Worm (Caenorhabditis elegans): ENCODE measurements around the gene K07B1.4.

The K07B1.4 gene

DNA sequence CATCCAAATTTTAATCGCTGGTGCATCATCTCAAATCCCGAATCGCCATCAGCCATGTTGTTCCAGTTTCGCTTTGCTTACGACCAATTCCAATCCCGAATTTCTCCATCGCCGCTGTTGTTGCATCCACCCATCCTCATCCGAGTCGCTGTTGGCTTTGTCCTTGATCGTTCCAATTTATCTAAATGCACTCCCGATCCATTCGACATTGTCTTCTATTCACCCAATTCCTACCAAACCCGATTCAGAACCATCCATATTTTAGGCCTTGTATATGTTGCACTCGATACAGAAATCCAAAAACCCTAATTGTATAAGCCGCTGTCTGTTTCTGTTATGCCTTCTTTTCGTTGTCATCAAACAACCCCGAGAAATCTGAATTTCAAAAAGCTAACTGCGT, 11.5 kb downstream of the K07B1.4 start (continued):
- TF ChIP-seq lim-7 (GFP tag; IDR thresholded peaks at IDR 0.05) (no peak), mes-2 (tag; optimal IDR thresholded peaks at IDR 0.05; ENCODE audit: poor library complexity, severe bottlenecking) (no peak), pha-4 (GFP tag; IDR thresholded peaks at IDR 0.05) (peak; percentile 90), pha-4 (tag; optimal IDR thresholded peaks at IDR 0.05) (no peak), unc-130 (GFP tag; optimal IDR thresholded peaks at IDR 0.05) (no peak), D1046.2 (GFP tag; IDR thresholded peaks at IDR 0.05) (peak; percentile 64; the same call in 1 of the 2 replicates), ceh-28 (tag; optimal IDR thresholded peaks at IDR 0.05) (no peak), Y48G9A.11 (GFP tag; IDR thresholded peaks at IDR 0.05) (peak; percentile 58), set-16 (GFP tag; IDR thresholded peaks at IDR 0.05) (no peak), nhr-25 (tag; optimal IDR thresholded peaks at IDR 0.05; ENCODE audit: borderline replicate concordance, insufficient read depth) (no peak), lin-15B (tag; optimal IDR thresholded peaks at IDR 0.05) (no peak), mdl-1 (tag; optimal IDR thresholded peaks at IDR 0.05) (no peak), daf-12 (tag; optimal IDR thresholded peaks at IDR 0.05) (no peak), ces-1 (GFP tag; optimal IDR thresholded peaks at IDR 0.05) (no peak), arid-1 (GFP tag; conservative IDR thresholded peaks at IDR 0.05) (0 out of 2 replicates have a peak, but pooled peaks have one; percentile 50), F44E2.7 (GFP tag; IDR thresholded peaks at IDR 0.05) (0 out of 2 replicates have a peak, but pooled peaks have one; percentile 31), vab-7 (GFP tag; IDR thresholded peaks at IDR 0.05) (peak; percentile 58), aly-2 (tag; optimal IDR thresholded peaks at IDR 0.05) (no peak), ceh-82 (tag; optimal IDR thresholded peaks at IDR 0.05) (no peak), lsy-2 (tag; optimal IDR thresholded peaks at IDR 0.05) (no peak), nhr-42 (GFP tag; IDR thresholded peaks at IDR 0.05) (peak; percentile 88), ZK546.5 (tag; optimal IDR thresholded peaks at IDR 0.05) (no peak), daf-8 (GFP tag; IDR thresholded peaks at IDR 0.05) (no peak), ceh-32 (tag; optimal IDR thresholded peaks at IDR 0.05; ENCODE audit: poor library complexity) (no peak), lir-3 (tag; optimal IDR thresholded peaks at IDR 0.05) (no peak), Y105C5A.15 (GFP tag; IDR thresholded peaks at IDR 0.05) (no peak), hlh-30 (tag; optimal IDR thresholded peaks at IDR 0.05; ENCODE audit: insufficient read depth) (no peak), nhr-76 (tag; optimal IDR thresholded peaks at IDR 0.05) (no peak), tra-1 (GFP tag; IDR thresholded peaks at IDR 0.05) (peak; percentile 73; the same call in 1 of the 2 replicates), spr-3 (GFP tag; optimal IDR thresholded peaks at IDR 0.05) (no peak), zfp-3 (GFP tag; conservative IDR thresholded peaks at IDR 0.05) (peak; percentile 95), unc-39 (tag; optimal IDR thresholded peaks at IDR 0.05) (no peak), nhr-28 (tag; optimal IDR thresholded peaks at IDR 0.05) (no peak), hmg-1.1 (GFP tag; IDR thresholded peaks at IDR 0.05) (peak; percentile 55), duxl-1 (tag; optimal IDR thresholded peaks at IDR 0.05; ENCODE audit: poor library complexity) (no peak), nhr-237 (tag; optimal IDR thresholded peaks at IDR 0.05) (no peak), mxl-2 (GFP tag; conservative IDR thresholded peaks at IDR 0.05) (peak; percentile 59; the same call in 1 of the 2 replicates), sdz-12 (GFP tag; optimal IDR thresholded peaks at IDR 0.05) (peak; percentile 82), dmd-6 (GFP tag; IDR thresholded peaks at IDR 0.05) (no peak; the same call in none of the 2 replicates), fos-1 (tag; optimal IDR thresholded peaks at IDR 0.05) (no peak), mdt-29 (GFP tag; IDR thresholded peaks at IDR 0.05) (peak; percentile 71), nhr-11 (tag; optimal IDR thresholded peaks at IDR 0.05) (no peak), ceh-44 (GFP tag; IDR thresholded peaks at IDR 0.05) (no peak), skn-1 (tag; optimal IDR thresholded peaks at IDR 0.05) (no peak), dmd-8 (GFP tag; IDR thresholded peaks at IDR 0.05) (0 out of 2 replicates have a peak, but pooled peaks have one; percentile 18), pqm-1 (tag; optimal IDR thresholded peaks at IDR 0.05) (no peak), nhr-41 (GFP tag; IDR thresholded peaks at IDR 0.05) (peak; percentile 14; the same call in 1 of the 2 replicates), zfp-2 (tag; optimal IDR thresholded peaks at IDR 0.05) (no peak), ceh-62 (tag; optimal IDR thresholded peaks at IDR 0.05) (no peak), ama-1 (optimal IDR thresholded peaks at IDR 0.05) (peak; percentile 24), F10B5.3 (tag; optimal IDR thresholded peaks at IDR 0.05) (no peak), lin-38 (GFP tag; IDR thresholded peaks at IDR 0.05) (peak; percentile 78)
